Fruit fly (Drosophila melanogaster) whole organism, prepupa: ENCODE results near the gene CG32413.

ENCODE experiments used
- Blimp-1 ChIP-seq: fragments of 200-800 bp; sonication (Bioruptor generic); optimal IDR thresholded peaks from 3 replicates; lab custom pipeline; 2017; ENCODE audit warnings: missing biosample characterization, missing genetic modification characterization, mild to moderate bottlenecking, moderate library complexity, missing genetic modification reagents
- CG10631 ChIP-seq: fragments of 200-800 bp; sonication (Bioruptor generic); optimal IDR thresholded peaks from 2 replicates; lab custom pipeline; 2016; ENCODE audit warnings: missing biosample characterization, missing genetic modification characterization
- CG11294 ChIP-seq: fragments of 200-800 bp; sonication (Bioruptor generic); IDR thresholded peaks from 2 replicates; pipeline ENCODE4 v1.3.6; 2022; ENCODE audit warnings: missing biosample characterization, missing genetic modification characterization
- CG11762 ChIP-seq: fragments of 200-800 bp; sonication (Bioruptor generic); optimal IDR thresholded peaks from 3 replicates; lab custom pipeline; 2016; ENCODE audit warnings: missing biosample characterization, missing genetic modification characterization; ENCODE audit not compliant: insufficient read depth
- CG11902 ChIP-seq: fragments of 200-800 bp; sonication (Bioruptor generic); optimal IDR thresholded peaks from 3 replicates; lab custom pipeline; 2016; ENCODE audit warnings: missing biosample characterization, missing genetic modification characterization
- CG15336 ChIP-seq: fragments of 200-800 bp; sonication (Bioruptor generic); IDR thresholded peaks from 2 replicates; pipeline ENCODE4 v1.3.6; 2022; ENCODE audit warnings: missing biosample characterization, missing genetic modification characterization
- CG1621 ChIP-seq: fragments of 200-800 bp; sonication (Bioruptor generic); optimal IDR thresholded peaks from 3 replicates; lab custom pipeline; 2018; ENCODE audit warnings: missing biosample characterization, mild to moderate bottlenecking, missing genetic modification characterization
- CG16779 ChIP-seq: fragments of 200-800 bp; sonication (Bioruptor generic); optimal IDR thresholded peaks from 3 replicates; lab custom pipeline; 2017; ENCODE audit warnings: missing biosample characterization, mild to moderate bottlenecking, missing genetic modification characterization
- CG3032 ChIP-seq: fragments of 200-800 bp; optimal IDR thresholded peaks from 2 replicates; lab custom pipeline; 2019; ENCODE audit warnings: missing biosample characterization, mild to moderate bottlenecking, missing genetic modification characterization, moderate library complexity
- CG31627 ChIP-seq: fragments of 200-800 bp; sonication (Bioruptor generic); optimal IDR thresholded peaks from 3 replicates; lab custom pipeline; 2016; ENCODE audit warnings: missing biosample characterization, missing genetic modification characterization
- CG32006 ChIP-seq: fragments of 200-800 bp; sonication (Bioruptor generic); optimal IDR thresholded peaks from 3 replicates; lab custom pipeline; 2017; ENCODE audit warnings: missing biosample characterization, mild to moderate bottlenecking, missing genetic modification characterization
- CG34406 ChIP-seq: fragments of 200-800 bp; sonication (Bioruptor generic); optimal IDR thresholded peaks from 3 replicates; lab custom pipeline; 2016; ENCODE audit warnings: missing biosample characterization, missing genetic modification characterization
- CG3919 ChIP-seq: fragments of 200-800 bp; sonication (Bioruptor generic); optimal IDR thresholded peaks from 3 replicates; lab custom pipeline; 2016; ENCODE audit warnings: missing biosample characterization, missing genetic modification characterization
- CG4318 ChIP-seq: fragments of 200-800 bp; sonication (Bioruptor generic); optimal IDR thresholded peaks from 3 replicates; lab custom pipeline; 2017; ENCODE audit warnings: missing biosample characterization, mild to moderate bottlenecking, missing genetic modification characterization
- CG6163 ChIP-seq: fragments of 200-800 bp; sonication (Bioruptor generic); IDR thresholded peaks from 3 replicates; pipeline ENCODE4 v1.3.6; 2022; ENCODE audit warnings: missing biosample characterization, missing genetic modification characterization
- CG6276 ChIP-seq: fragments of 200-800 bp; sonication (Bioruptor generic); optimal IDR thresholded peaks from 2 replicates; lab custom pipeline; 2017; ENCODE audit warnings: missing biosample characterization, mild to moderate bottlenecking, missing genetic modification characterization
- CG6792 ChIP-seq: fragments of 200-800 bp; sonication (Bioruptor generic); optimal IDR thresholded peaks from 3 replicates; lab custom pipeline; 2016; ENCODE audit warnings: missing biosample characterization, missing genetic modification characterization
- CG6808 ChIP-seq: fragments of 200-800 bp; sonication (Bioruptor generic); optimal IDR thresholded peaks from 3 replicates; lab custom pipeline; 2017; ENCODE audit warnings: missing biosample characterization, missing genetic modification characterization, mild to moderate bottlenecking, moderate library complexity, missing genetic modification reagents
- CG6854 ChIP-seq: fragments of 200-800 bp; sonication (Bioruptor generic); optimal IDR thresholded peaks from 2 replicates; lab custom pipeline; 2017; ENCODE audit warnings: missing biosample characterization, mild to moderate bottlenecking, missing genetic modification characterization
- CG7368 ChIP-seq: fragments of 200-800 bp; sonication (Bioruptor generic); optimal IDR thresholded peaks from 3 replicates; lab custom pipeline; 2016; ENCODE audit warnings: missing biosample characterization, missing genetic modification characterization
- CG8119 ChIP-seq: fragments of 200-800 bp; sonication (Bioruptor generic); IDR thresholded peaks from 3 replicates; pipeline ENCODE4 v1.3.6; 2022; ENCODE audit warnings: missing biosample characterization, missing genetic modification characterization
- CG8319 ChIP-seq: fragments of 200-800 bp; sonication (Bioruptor generic); optimal IDR thresholded peaks from 3 replicates; lab custom pipeline; 2016; ENCODE audit warnings: missing biosample characterization, missing genetic modification characterization
- CG8632 ChIP-seq: fragments of 200-800 bp; sonication (Bioruptor generic); optimal IDR thresholded peaks from 3 replicates; lab custom pipeline; 2016; ENCODE audit warnings: missing biosample characterization, missing genetic modification characterization
- CG9139 ChIP-seq: fragments of 200-800 bp; sonication (Bioruptor generic); optimal IDR thresholded peaks from 3 replicates; lab custom pipeline; 2017; ENCODE audit warnings: missing biosample characterization, mild to moderate bottlenecking, missing genetic modification characterization
- Eip75B ChIP-seq: fragments of 200-800 bp; sonication (Bioruptor generic); optimal IDR thresholded peaks from 3 replicates; lab custom pipeline; 2016; ENCODE audit warnings: missing biosample characterization, missing genetic modification characterization
- Eip93F ChIP-seq: fragments of 200-800 bp; sonication (Bioruptor generic); optimal IDR thresholded peaks from 2 replicates; lab custom pipeline; 2016; ENCODE audit warnings: missing biosample characterization, mild to moderate bottlenecking, missing genetic modification characterization
- Ets21C ChIP-seq: fragments of 200-800 bp; sonication (Bioruptor generic); optimal IDR thresholded peaks from 3 replicates; lab custom pipeline; 2016; ENCODE audit warnings: missing biosample characterization, missing genetic modification characterization
- Ets96B ChIP-seq: fragments of 200-800 bp; optimal IDR thresholded peaks from 2 replicates; lab custom pipeline; 2019; ENCODE audit warnings: missing biosample characterization, mild to moderate bottlenecking, missing genetic modification characterization, moderate library complexity
- Gug ChIP-seq: fragments of 200-800 bp; sonication (Bioruptor generic); IDR thresholded peaks from 2 replicates; pipeline ENCODE4 v1.3.6; 2022; ENCODE audit warnings: missing biosample characterization, missing genetic modification characterization
- Hr38 ChIP-seq: sonication (Bioruptor generic); optimal IDR thresholded peaks from 2 replicates; lab custom pipeline; 2016; ENCODE audit warnings: missing biosample characterization, missing genetic modification characterization
- Hr39 ChIP-seq: fragments of 200-800 bp; sonication (Bioruptor generic); optimal IDR thresholded peaks from 2 replicates; lab custom pipeline; 2016; ENCODE audit warnings: missing biosample characterization, missing genetic modification characterization
- Hr4 ChIP-seq: fragments of 200-800 bp; sonication (Bioruptor generic); optimal IDR thresholded peaks from 3 replicates; lab custom pipeline; 2016; ENCODE audit warnings: missing biosample characterization, missing genetic modification characterization
- Lpt ChIP-seq: fragments of 200-800 bp; sonication (Bioruptor generic); optimal IDR thresholded peaks from 3 replicates; lab custom pipeline; 2016; ENCODE audit warnings: missing biosample characterization, missing genetic modification characterization
- Met ChIP-seq: fragments of 200-800 bp; sonication (Bioruptor generic); optimal IDR thresholded peaks from 3 replicates; lab custom pipeline; 2016; ENCODE audit warnings: missing biosample characterization, missing genetic modification characterization
- Smox ChIP-seq: fragments of 200-800 bp; sonication (Bioruptor generic); optimal IDR thresholded peaks from 3 replicates; lab custom pipeline; 2016; ENCODE audit warnings: missing biosample characterization, missing genetic modification characterization
- Sox14 ChIP-seq: fragments of 200-800 bp; sonication (Bioruptor generic); optimal IDR thresholded peaks from 3 replicates; lab custom pipeline; 2016; ENCODE audit warnings: missing biosample characterization, missing genetic modification characterization
- Sox15 ChIP-seq: fragments of 200-800 bp; sonication (Bioruptor generic); optimal IDR thresholded peaks from 3 replicates; lab custom pipeline; 2016; ENCODE audit warnings: missing biosample characterization, missing genetic modification characterization
- achi ChIP-seq: fragments of 200-800 bp; sonication (Bioruptor generic); optimal IDR thresholded peaks from 3 replicates; lab custom pipeline; 2016; ENCODE audit warnings: missing biosample characterization, missing genetic modification characterization
- acj6 ChIP-seq: fragments of 200-800 bp; sonication (Bioruptor generic); optimal IDR thresholded peaks from 3 replicates; lab custom pipeline; 2016; ENCODE audit warnings: missing biosample characterization, missing genetic modification characterization
- cyc ChIP-seq: fragments of 200-800 bp; sonication (Bioruptor generic); optimal IDR thresholded peaks from 3 replicates; lab custom pipeline; 2016; ENCODE audit warnings: missing biosample characterization, missing genetic modification characterization
- dac ChIP-seq: fragments of 200-800 bp; sonication (Bioruptor generic); optimal IDR thresholded peaks from 2 replicates; lab custom pipeline; 2017; ENCODE audit warnings: missing biosample characterization, mild to moderate bottlenecking, missing genetic modification characterization
- dsx ChIP-seq: fragments of 200-800 bp; optimal IDR thresholded peaks from 3 replicates; lab custom pipeline; 2019; ENCODE audit warnings: missing biosample characterization, mild to moderate bottlenecking, missing genetic modification characterization, moderate library complexity; ENCODE audit not compliant: poor library complexity, severe bottlenecking
- eg ChIP-seq: fragments of 200-800 bp; sonication (Bioruptor generic); IDR thresholded peaks from 3 replicates; pipeline ENCODE4 v1.3.6; 2022; ENCODE audit warnings: missing biosample characterization, missing genetic modification characterization
- esn ChIP-seq: fragments of 200-800 bp; sonication (Bioruptor generic); optimal IDR thresholded peaks from 2 replicates; lab custom pipeline; 2016; ENCODE audit warnings: missing biosample characterization, mild to moderate bottlenecking, missing genetic modification characterization, moderate library complexity
- fd59A ChIP-seq: fragments of 200-800 bp; sonication (Bioruptor generic); optimal IDR thresholded peaks from 2 replicates; lab custom pipeline; 2017; ENCODE audit warnings: missing biosample characterization, mild to moderate bottlenecking, missing genetic modification characterization, missing genetic modification reagents
- fd85E ChIP-seq: fragments of 200-800 bp; sonication (Bioruptor generic); optimal IDR thresholded peaks from 3 replicates; lab custom pipeline; 2016; ENCODE audit warnings: missing biosample characterization, missing genetic modification characterization
- fkh ChIP-seq: fragments of 200-800 bp; sonication (Bioruptor generic); optimal IDR thresholded peaks from 3 replicates; lab custom pipeline; 2017; ENCODE audit warnings: missing biosample characterization, mild to moderate bottlenecking, missing genetic modification characterization, moderate library complexity
- lz ChIP-seq: fragments of 200-800 bp; sonication (Bioruptor generic); optimal IDR thresholded peaks from 3 replicates; lab custom pipeline; 2016; ENCODE audit warnings: missing biosample characterization, missing genetic modification characterization
- net ChIP-seq: fragments of 200-800 bp; sonication (Bioruptor generic); optimal IDR thresholded peaks from 3 replicates; lab custom pipeline; 2016; ENCODE audit warnings: missing biosample characterization, missing genetic modification characterization
- salr ChIP-seq, 2 experiments: fragments of 200-800 bp; sonication (Bioruptor generic); optimal IDR thresholded peaks; 3 replicates each; lab custom pipeline; 2016 to 2018; ENCODE audit warnings: missing biosample characterization in 2 of 2, missing genetic modification characterization in 2 of 2, mild to moderate bottlenecking in 1 of 2
- spab ChIP-seq: fragments of 200-800 bp; sonication (Bioruptor generic); optimal IDR thresholded peaks from 2 replicates; lab custom pipeline; 2017; ENCODE audit warnings: missing biosample characterization, mild to moderate bottlenecking, missing genetic modification characterization, missing genetic modification reagents
- svp ChIP-seq: fragments of 200-800 bp; sonication (Bioruptor generic); peaks from one replicate; lab custom pipeline; 2016; ENCODE audit warnings: missing biosample characterization, missing genetic modification characterization
- vri ChIP-seq: fragments of 200-800 bp; sonication (Bioruptor generic); optimal IDR thresholded peaks from 3 replicates; lab custom pipeline; 2016; ENCODE audit warnings: missing biosample characterization, mild to moderate bottlenecking, missing genetic modification characterization

Gene CG32413

DNA sequence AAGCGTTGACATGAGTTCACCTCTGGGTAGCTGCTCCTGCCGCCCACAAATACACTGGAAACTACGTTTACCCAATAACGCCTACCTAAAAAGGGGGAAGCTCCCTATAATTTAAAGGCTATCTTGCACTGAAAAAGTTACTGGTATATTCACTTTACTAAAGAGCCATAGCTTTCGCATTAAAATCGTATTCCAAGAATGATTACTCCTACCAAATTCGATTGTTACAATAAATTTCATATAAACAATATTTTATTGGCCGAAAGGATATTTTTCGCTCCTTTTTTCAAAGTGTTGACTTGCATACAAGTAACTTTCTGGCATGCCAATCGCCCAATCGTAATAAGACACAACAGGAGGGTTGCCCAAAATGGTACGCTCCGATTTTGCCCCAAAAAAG is 36.9 kb downstream of the CG32413 start:
- TF ChIP-seq dac (GFP tag; lab: Kevin White, UChicago) (no peak), CG11902 (GFP tag; lab: Kevin White, UChicago) (peak; percentile 2), CG11762 (GFP tag; lab: Kevin White, UChicago) (no peak), fkh (GFP tag; lab: Kevin White, UChicago) (no peak), CG34406 (GFP tag; lab: Kevin White, UChicago) (no peak), Hr4 (no peak), CG6163 (GFP tag; lab: Robert Waterston, UW) (no peak), CG32006 (no peak), esn (GFP tag; lab: Kevin White, UChicago) (peak; percentile 72), fd59A (no peak), Smox (GFP tag; lab: Kevin White, UChicago) (peak; percentile 65), Hr38 (GFP tag; lab: Kevin White, UChicago) (no peak), CG9139 (GFP tag; lab: Kevin White, UChicago) (no peak), net (GFP tag; lab: Kevin White, UChicago) (no peak), CG6792 (GFP tag; lab: Kevin White, UChicago) (peak; percentile 34), CG16779 (tag; lab: Kevin White, UChicago) (no peak), Eip75B (GFP tag; lab: Kevin White, UChicago) (peak; percentile 18), eg (GFP tag; lab: Robert Waterston, UW) (no peak), CG1621 (tag; lab: Kevin White, UChicago) (no peak), CG8632 (GFP tag; lab: Kevin White, UChicago) (no peak), Sox15 (GFP tag; lab: Kevin White, UChicago) (no peak), achi (peak; percentile 27), Lpt (GFP tag; lab: Kevin White, UChicago) (no peak), CG11294 (no peak), CG7368 (no peak), Ets21C (GFP tag; lab: Kevin White, UChicago) (peak; percentile 22), Met (GFP tag; lab: Kevin White, UChicago) (peak; percentile 66), CG8319 (GFP tag; lab: Kevin White, UChicago) (no peak), cyc (GFP tag; lab: Kevin White, UChicago) (peak; percentile 60), Ets96B (no peak), acj6 (peak; percentile 32), CG6276 (GFP tag; lab: Kevin White, UChicago) (no peak), CG3919 (GFP tag; lab: Kevin White, UChicago) (peak; percentile 31), CG8119 (GFP tag; lab: Robert Waterston, UW) (no peak), fd85E (GFP tag; lab: Kevin White, UChicago) (no peak), Gug (GFP tag; lab: Robert Waterston, UW) (no peak), CG6854 (GFP tag; lab: Kevin White, UChicago) (no peak), svp (GFP tag; lab: Kevin White, UChicago) (peak; percentile 89), dsx (no peak), CG10631 (peak; percentile 16), Sox14 (GFP tag; lab: Kevin White, UChicago) (peak; percentile 34), CG15336 (GFP tag; lab: Robert Waterston, UW) (no peak), Eip93F (no peak), lz (peak; percentile 42), CG4318 (GFP tag; lab: Kevin White, UChicago) (no peak), Blimp-1 (no peak), Hr39 (GFP tag; lab: Kevin White, UChicago) (peak; percentile 50), CG3032 (tag; lab: Kevin White, UChicago) (no peak), CG31627 (peak; percentile 56), spab (GFP tag; lab: Kevin White, UChicago) (no peak), salr (GFP tag; optimal IDR thresholded peaks at IDR 0.05; lab: Kevin White, UChicago) (no peak), vri (GFP tag; lab: Kevin White, UChicago) (peak; percentile 26), CG6808 (GFP tag; lab: Kevin White, UChicago) (peak; percentile 11)
